Fruit fly (Drosophila melanogaster): Measurements from ENCODE around the gene CG31624.

DNA sequence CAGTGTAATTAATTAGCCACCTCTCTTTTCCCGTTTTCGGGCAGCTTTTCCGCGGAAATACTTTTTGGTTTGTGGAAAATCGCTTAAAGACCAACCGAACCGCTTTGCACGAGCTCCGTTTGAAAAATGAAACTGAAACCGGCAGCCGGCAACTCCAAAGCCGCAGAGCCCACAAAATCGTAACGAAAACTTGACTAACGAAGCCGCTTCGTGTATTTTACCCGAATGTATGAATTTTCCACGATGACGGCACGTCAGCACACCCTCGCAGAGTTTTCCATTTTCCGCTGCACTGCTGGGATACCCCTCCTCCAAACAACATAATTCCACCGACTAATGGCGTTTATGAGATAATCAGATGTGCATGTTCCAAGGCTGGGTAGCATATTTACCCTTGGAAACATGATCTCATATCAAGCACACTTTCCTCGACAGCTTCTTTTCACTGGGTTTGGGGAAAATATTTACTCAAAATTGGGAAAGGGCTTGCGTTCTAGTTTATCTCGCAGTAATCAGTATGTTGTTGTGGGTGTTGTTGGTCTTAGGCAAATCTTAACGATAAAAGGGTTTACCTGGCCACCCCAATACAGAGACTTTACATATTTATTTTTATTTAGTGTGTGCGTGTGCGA is 1.4 kb downstream of the CG31624 start, which contains the start of gene Ret:
- TF ChIP-seq Clk (GFP tag; optimal IDR thresholded peaks at IDR 0.05), result no peak
- TF ChIP-seq CG33017 (tag; optimal IDR thresholded peaks at IDR 0.05), result no peak
- TF ChIP-seq Crg-1 (GFP tag; optimal IDR thresholded peaks at IDR 0.05), result no peak
- TF ChIP-seq CG1620 (GFP tag; optimal IDR thresholded peaks at IDR 0.05), result no peak
- no peak for TF ChIP-seq tj (GFP tag; optimal IDR thresholded peaks at IDR 0.05)
- no peak for TF ChIP-seq CG14711 (tag; optimal IDR thresholded peaks at IDR 0.05)
- no peak for TF ChIP-seq CG7101 (tag; optimal IDR thresholded peaks at IDR 0.05)
- no peak for TF ChIP-seq CG12768 (GFP tag; optimal IDR thresholded peaks at IDR 0.05)
